Fruit fly (Drosophila melanogaster): Measurements from ENCODE around the gene Mlp84B.

dm6 chr3R:7111206-7111858 lies 6.2 kb downstream of the Mlp84B start:
- no peak for TF ChIP-seq Smox (GFP tag; optimal IDR thresholded peaks at IDR 0.05)
- no peak for TF ChIP-seq OdsH (GFP tag; optimal IDR thresholded peaks at IDR 0.05)
- TF ChIP-seq Met (GFP tag; optimal IDR thresholded peaks at IDR 0.05), result no peak
- no peak for TF ChIP-seq CG11762 (GFP tag; optimal IDR thresholded peaks at IDR 0.05; ENCODE audit: insufficient read depth)
- no peak for TF ChIP-seq pdm3 (GFP tag; optimal IDR thresholded peaks at IDR 0.05)
- TF ChIP-seq CG4318 (GFP tag; optimal IDR thresholded peaks at IDR 0.05), result no peak
- TF ChIP-seq CG16779 (tag; optimal IDR thresholded peaks at IDR 0.05), result no peak
- no peak for TF ChIP-seq CG6854 (GFP tag; optimal IDR thresholded peaks at IDR 0.05)
- TF ChIP-seq CG11294 (GFP tag; IDR thresholded peaks at IDR 0.05), result no peak
- TF ChIP-seq CG3032 (tag; optimal IDR thresholded peaks at IDR 0.05), result no peak
- no peak for TF ChIP-seq Blimp-1 (GFP tag; optimal IDR thresholded peaks at IDR 0.05)
- TF ChIP-seq Gug (GFP tag; IDR thresholded peaks at IDR 0.05), result no peak
- TF ChIP-seq CG8119 (GFP tag; IDR thresholded peaks at IDR 0.05), result no peak
- no peak for TF ChIP-seq acj6 (GFP tag; optimal IDR thresholded peaks at IDR 0.05)

All from whole organism, prepupa.